Worm (Caenorhabditis elegans) whole organism, L4/young adult: ENCODE measurements around the gene wdr-37.

Experiments
- W03F9.2 ChIP-seq: fragments of 150-350 bp; optimal IDR thresholded peaks from 2 replicates; lab custom pipeline; 2014; ENCODE audit warnings: missing biosample characterization, missing genetic modification characterization
- him-1 ChIP-seq: sonication (generic microtip); optimal IDR thresholded peaks from 2 replicates; lab custom pipeline; 2016; ENCODE audit warnings: missing genotype, missing genetic modification reagents, missing genetic modification characterization, missing compliant biosample characterization

- TF ChIP-seq W03F9.2 (tag; lab: Kevin White, UChicago) (no peak), him-1 (tag; lab: Kevin White, UChicago) (no peak)
Measured at ce11 chrIII:5630350-5630749, 30.5 kb upstream of the wdr-37 start.
